Fruit fly (Drosophila melanogaster): Measurements from ENCODE around the gene CG14442.

CG14442 gene

dm6 chrX:6733291-6734042 lies 38.7 kb upstream of the CG14442 start:
- TF ChIP-seq foxo (GFP tag; optimal IDR thresholded peaks at IDR 0.05) (no peak), Dif (GFP tag; optimal IDR thresholded peaks at IDR 0.05; ENCODE audit: partially characterized antibody) (no peak), brk (GFP tag; optimal IDR thresholded peaks at IDR 0.05) (no peak), jim (GFP tag; optimal IDR thresholded peaks at IDR 0.05) (no peak), Sp1 (GFP tag; optimal IDR thresholded peaks at IDR 0.05) (no peak), N (GFP tag; optimal IDR thresholded peaks at IDR 0.05) (no peak), Mio (GFP tag; optimal IDR thresholded peaks at IDR 0.05) (no peak), pan (optimal IDR thresholded peaks at IDR 0.05) (peak; percentile 29), fru (GFP tag; optimal IDR thresholded peaks at IDR 0.05) (no peak), CG32264 (GFP tag; optimal IDR thresholded peaks at IDR 0.05) (no peak), Rel (GFP tag; optimal IDR thresholded peaks at IDR 0.05) (no peak), Rel (tag; optimal IDR thresholded peaks at IDR 0.05) (no peak), woc (GFP tag; optimal IDR thresholded peaks at IDR 0.05) (no peak), dmrt93B (GFP tag; optimal IDR thresholded peaks at IDR 0.05) (no peak), usp (GFP tag; optimal IDR thresholded peaks at IDR 0.05) (no peak), Jra (GFP tag; optimal IDR thresholded peaks at IDR 0.05) (no peak), CG9705 (GFP tag; optimal IDR thresholded peaks at IDR 0.05) (no peak), Hr83 (GFP tag; optimal IDR thresholded peaks at IDR 0.05; ENCODE audit: poor library complexity, severe bottlenecking) (peak; percentile 39), tai (GFP tag; optimal IDR thresholded peaks at IDR 0.05) (no peak), ey (GFP tag; optimal IDR thresholded peaks at IDR 0.05) (no peak), dl (GFP tag; optimal IDR thresholded peaks at IDR 0.05; ENCODE audit: insufficient read depth in 1 of 2, partially characterized antibody in 2 of 2) (no peak), h (GFP tag; optimal IDR thresholded peaks at IDR 0.05) (peak; percentile 16), rgr (GFP tag; optimal IDR thresholded peaks at IDR 0.05) (no peak)

dm6 chrX:6730600-6731259 lies 35.9 kb upstream of the CG14442 start:
- no peak for TF ChIP-seq tai (GFP tag; optimal IDR thresholded peaks at IDR 0.05)
- peak; percentile 8 for TF ChIP-seq Sp1 (GFP tag; optimal IDR thresholded peaks at IDR 0.05)

dm6 chrX:6728597-6729158 lies 33.9 kb upstream of the CG14442 start:
- TF ChIP-seq h (GFP tag; optimal IDR thresholded peaks at IDR 0.05) (no peak), dmrt93B (GFP tag; optimal IDR thresholded peaks at IDR 0.05) (no peak), foxo (GFP tag; optimal IDR thresholded peaks at IDR 0.05) (no peak), Hnf4 (GFP tag; optimal IDR thresholded peaks at IDR 0.05) (no peak), ey (GFP tag; optimal IDR thresholded peaks at IDR 0.05) (no peak), Rel (GFP tag; optimal IDR thresholded peaks at IDR 0.05) (no peak), Rel (tag; optimal IDR thresholded peaks at IDR 0.05) (no peak), Hr83 (GFP tag; optimal IDR thresholded peaks at IDR 0.05; ENCODE audit: poor library complexity, severe bottlenecking) (no peak), CG32264 (GFP tag; optimal IDR thresholded peaks at IDR 0.05) (no peak)

- TF ChIP-seq Rel (GFP tag; optimal IDR thresholded peaks at IDR 0.05) = no peak
- TF ChIP-seq Rel (tag; optimal IDR thresholded peaks at IDR 0.05) = peak; percentile 1
- peak; percentile 64 for TF ChIP-seq Dfd (GFP tag; optimal IDR thresholded peaks at IDR 0.05)
- TF ChIP-seq Jra (GFP tag; optimal IDR thresholded peaks at IDR 0.05) = no peak
- no peak for TF ChIP-seq h (GFP tag; optimal IDR thresholded peaks at IDR 0.05)
Observed at dm6 chrX:6726758-6727490, 32.1 kb upstream of the CG14442 start.

dm6 chrX:6724904-6725505 lies 30.2 kb upstream of the CG14442 start:
- TF ChIP-seq Vsx2 (GFP tag; optimal IDR thresholded peaks at IDR 0.05; ENCODE audit: partially characterized antibody) (no peak), ey (GFP tag; optimal IDR thresholded peaks at IDR 0.05) (no peak), rgr (GFP tag; optimal IDR thresholded peaks at IDR 0.05) (no peak), Dif (GFP tag; optimal IDR thresholded peaks at IDR 0.05; ENCODE audit: partially characterized antibody) (peak; percentile 64)
